Fruit fly (Drosophila melanogaster): ENCODE measurements around the gene CG14374.
A peak's percentile ranks its signal among the peaks of the same experiment; 100 is the strongest.

CG14374 gene

dm6 chr3R:13388160-13388870 lies 8.6 kb downstream of the CG14374 start, which contains the start of gene CG9799:
CG9799 (minus strand) TSS chr3R:13388709.
- TF ChIP-seq EcR (GFP tag; optimal IDR thresholded peaks at IDR 0.05) (no peak), psq (optimal IDR thresholded peaks at IDR 0.05) (no peak), usp (GFP tag; optimal IDR thresholded peaks at IDR 0.05) (no peak)

dm6 chr3R:13385105-13385504 lies 11.8 kb downstream of the CG14374 start:
- no peak for TF ChIP-seq pan (optimal IDR thresholded peaks at IDR 0.05)
- no peak for TF ChIP-seq usp (GFP tag; optimal IDR thresholded peaks at IDR 0.05)
- TF ChIP-seq psq (optimal IDR thresholded peaks at IDR 0.05), result no peak
- no peak for TF ChIP-seq EcR (GFP tag; optimal IDR thresholded peaks at IDR 0.05)
- no peak for TF ChIP-seq Dll (optimal IDR thresholded peaks at IDR 0.05)
- no peak for TF ChIP-seq CG8478 (optimal IDR thresholded peaks at IDR 0.05)

DNA sequence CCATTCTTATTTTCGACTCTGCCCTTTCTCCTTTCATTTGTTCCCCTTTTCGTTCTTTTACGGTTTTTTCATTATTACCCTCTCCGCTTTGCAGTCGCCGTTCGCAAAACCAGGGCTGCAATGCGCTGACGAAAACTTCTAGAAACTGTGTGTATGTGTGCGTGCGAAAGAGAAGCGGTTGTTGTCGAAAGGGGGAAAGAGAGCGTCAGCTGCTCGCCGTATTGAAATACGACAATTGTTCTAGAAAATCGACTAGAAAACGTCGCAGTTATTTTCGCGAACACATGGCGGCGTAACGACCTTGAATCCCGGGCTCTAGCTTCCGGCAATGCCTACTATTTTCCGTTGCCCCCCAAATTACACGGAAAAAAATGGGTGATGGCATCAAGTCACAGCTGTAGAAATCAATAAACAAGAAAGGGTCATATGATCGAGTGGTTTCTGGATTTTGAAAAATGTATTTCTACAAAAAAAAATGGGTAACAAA lies 14.2 kb downstream of the CG14374 start:
- TF ChIP-seq EcR (GFP tag; optimal IDR thresholded peaks at IDR 0.05), result no peak
- TF ChIP-seq Dll (optimal IDR thresholded peaks at IDR 0.05), result no peak
- TF ChIP-seq CG8478 (optimal IDR thresholded peaks at IDR 0.05), result no peak
- TF ChIP-seq pan (optimal IDR thresholded peaks at IDR 0.05), result no peak
- TF ChIP-seq usp (GFP tag; optimal IDR thresholded peaks at IDR 0.05), result no peak
- no peak for TF ChIP-seq psq (optimal IDR thresholded peaks at IDR 0.05)

DNA sequence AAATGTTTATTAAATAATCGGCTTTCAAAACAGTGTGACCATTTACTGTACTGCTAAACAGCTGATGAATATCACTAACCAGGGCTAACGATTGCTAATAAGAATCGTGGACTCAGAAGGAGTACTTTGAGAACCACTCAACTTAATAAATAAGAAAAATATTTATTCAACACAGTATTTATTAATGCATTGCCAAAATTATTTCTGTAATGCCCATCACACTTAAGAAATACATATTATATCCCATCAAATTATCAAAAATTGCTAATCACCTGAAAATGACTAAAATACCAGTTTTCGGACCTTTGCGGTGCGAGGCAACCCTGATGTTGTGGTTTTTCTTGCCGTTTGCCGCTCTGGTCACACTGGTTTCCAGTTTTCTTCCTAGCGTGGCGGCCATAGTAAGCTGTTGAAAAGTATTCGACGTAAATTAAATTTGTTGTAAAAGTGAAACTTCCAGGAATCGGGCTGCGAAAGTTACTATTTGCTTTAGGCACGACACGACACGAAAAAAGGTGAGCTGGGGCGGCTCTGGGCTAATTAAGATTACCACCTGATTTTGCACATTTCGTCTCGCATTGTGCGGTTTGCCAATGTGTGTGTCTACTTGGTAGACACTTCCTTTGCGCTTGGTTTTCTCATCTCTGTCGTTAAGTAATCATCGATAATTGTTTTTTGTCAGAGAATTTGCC lies 15.1 kb downstream of the CG14374 start, which contains the start of the genes mRpS21 and Droj2:
Gene mRpS21, minus strand, starts transcription at position 66 of the 692 bp plus-strand sequence.
Gene Droj2, plus strand, starts transcription at position 363 of the 692 bp plus-strand sequence.
- TF ChIP-seq CG8478 (optimal IDR thresholded peaks at IDR 0.05) (no peak), pan (optimal IDR thresholded peaks at IDR 0.05) (no peak), usp (GFP tag; optimal IDR thresholded peaks at IDR 0.05) (no peak), psq (optimal IDR thresholded peaks at IDR 0.05) (no peak), Dll (optimal IDR thresholded peaks at IDR 0.05) (no peak), EcR (GFP tag; optimal IDR thresholded peaks at IDR 0.05) (no peak)

DNA sequence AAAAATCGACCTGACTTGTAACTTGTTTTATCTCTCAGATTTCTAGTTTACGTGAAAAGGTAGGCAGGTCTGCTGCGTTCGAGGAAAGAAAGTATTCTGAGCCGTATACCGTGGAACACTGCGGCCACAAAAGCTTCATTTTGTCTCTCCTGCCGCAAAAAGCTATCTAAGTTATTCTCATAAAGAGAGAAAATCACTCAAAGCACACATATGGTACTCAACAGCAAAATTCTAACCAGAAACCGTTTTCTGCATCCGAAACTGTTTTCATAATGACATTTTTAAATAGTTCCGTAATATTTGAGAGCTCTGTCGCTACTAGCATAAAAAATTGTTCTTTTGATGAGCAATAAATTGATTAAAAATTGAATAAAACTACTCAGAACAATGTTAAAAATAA lies 17.3 kb downstream of the CG14374 start, which contains the start of the genes CG9813 and CG8870:
Gene CG9813, minus strand, starts transcription at position 101 of the 400 bp plus-strand sequence.
Gene CG8870, plus strand, starts transcription at position 168 of the 400 bp plus-strand sequence.
- TF ChIP-seq usp (GFP tag; optimal IDR thresholded peaks at IDR 0.05) (no peak), psq (optimal IDR thresholded peaks at IDR 0.05) (no peak), EcR (GFP tag; optimal IDR thresholded peaks at IDR 0.05) (no peak), pan (optimal IDR thresholded peaks at IDR 0.05) (no peak), CG8478 (optimal IDR thresholded peaks at IDR 0.05) (no peak), Dll (optimal IDR thresholded peaks at IDR 0.05) (no peak)

- TF ChIP-seq CG8478 (optimal IDR thresholded peaks at IDR 0.05) (no peak), Dll (optimal IDR thresholded peaks at IDR 0.05) (no peak), pan (optimal IDR thresholded peaks at IDR 0.05) (no peak), psq (optimal IDR thresholded peaks at IDR 0.05) (no peak), usp (GFP tag; optimal IDR thresholded peaks at IDR 0.05) (no peak), EcR (GFP tag; optimal IDR thresholded peaks at IDR 0.05) (no peak)
These were observed 22.0 kb downstream of the CG14374 start for dm6 chr3R:13374913-13375312.

DNA sequence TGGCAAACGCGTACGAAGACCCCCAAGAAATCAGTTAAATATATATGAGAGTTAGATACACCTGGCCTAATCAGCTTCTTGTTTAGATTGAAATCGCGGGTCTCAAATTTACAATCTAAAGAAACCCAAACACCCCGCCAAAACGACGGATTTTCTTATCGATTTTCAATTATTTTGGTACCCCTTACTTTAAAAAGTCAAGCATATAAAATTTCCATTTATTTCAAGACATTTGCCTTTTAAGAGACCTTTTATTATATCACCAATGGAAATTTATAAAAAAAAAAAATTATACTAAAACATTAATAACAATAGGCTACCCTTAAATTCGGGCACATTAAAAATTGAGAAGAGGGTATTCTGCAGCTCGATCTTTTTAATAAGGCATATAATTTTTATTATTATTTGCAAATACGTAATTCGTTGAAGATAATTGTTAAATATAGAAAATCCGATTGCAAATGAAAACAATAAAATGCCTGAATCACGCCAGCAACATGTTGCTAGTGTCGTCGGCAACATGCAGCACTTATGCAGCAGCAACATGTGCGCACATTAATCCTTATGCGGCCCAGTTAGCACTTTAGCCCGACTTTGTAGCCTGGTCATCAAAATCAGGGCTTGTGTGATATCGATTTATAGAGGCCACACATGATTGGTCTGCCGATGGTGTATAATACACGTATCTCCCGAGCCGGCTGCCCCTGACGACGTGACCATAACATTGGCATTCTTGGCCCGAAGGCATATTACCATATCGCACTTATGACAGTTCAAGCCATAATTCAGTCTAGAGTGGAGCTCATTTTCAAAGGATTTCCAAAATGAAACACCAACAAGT lies 24.9 kb downstream of the CG14374 start, which contains the start of the genes Lip3 and CG34309:
Gene Lip3, minus strand, starts transcription at position 65 of the 841 bp plus-strand sequence.
Gene CG34309, plus strand, starts transcription at position 791 of the 841 bp plus-strand sequence.
- TF ChIP-seq EcR (GFP tag; optimal IDR thresholded peaks at IDR 0.05) (no peak), pan (optimal IDR thresholded peaks at IDR 0.05) (peak; percentile 53), Dll (optimal IDR thresholded peaks at IDR 0.05) (no peak)

DNA sequence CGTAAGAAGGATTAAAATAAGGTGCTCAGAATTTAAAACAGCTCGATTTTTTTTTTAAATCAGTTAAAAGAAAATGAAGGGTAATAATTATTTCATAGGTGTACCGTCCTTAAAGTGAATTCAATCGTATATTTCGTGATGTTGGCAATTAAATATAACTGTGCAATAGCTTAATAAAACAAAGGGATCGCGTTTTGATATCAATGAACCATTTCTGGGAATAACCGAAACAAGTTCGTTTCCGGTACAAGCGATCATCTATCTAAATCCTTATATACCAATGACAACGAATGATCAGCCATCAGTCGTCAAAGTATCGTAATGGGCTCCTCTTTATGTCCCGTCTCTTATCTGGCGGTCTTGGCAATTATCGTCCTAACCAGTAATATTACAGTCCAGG lies 27.6 kb downstream of the CG14374 start, which contains the start of gene CheA87a:
Gene CheA87a, plus strand, starts transcription at position 301 of the 400 bp plus-strand sequence.
- TF ChIP-seq Dll (optimal IDR thresholded peaks at IDR 0.05) (no peak), EcR (GFP tag; optimal IDR thresholded peaks at IDR 0.05) (no peak), psq (optimal IDR thresholded peaks at IDR 0.05) (no peak), CG8478 (optimal IDR thresholded peaks at IDR 0.05) (no peak), usp (GFP tag; optimal IDR thresholded peaks at IDR 0.05) (no peak), pan (optimal IDR thresholded peaks at IDR 0.05) (no peak)

- TF ChIP-seq pan (optimal IDR thresholded peaks at IDR 0.05), result no peak
- no peak for TF ChIP-seq EcR (GFP tag; optimal IDR thresholded peaks at IDR 0.05)
- TF ChIP-seq Dll (optimal IDR thresholded peaks at IDR 0.05), result no peak
- TF ChIP-seq usp (GFP tag; optimal IDR thresholded peaks at IDR 0.05), result no peak
- no peak for TF ChIP-seq CG8478 (optimal IDR thresholded peaks at IDR 0.05)
- TF ChIP-seq psq (optimal IDR thresholded peaks at IDR 0.05), result no peak
These were observed 30.1 kb downstream of the CG14374 start, which contains the start of gene Elp6 for dm6 chr3R:13366561-13367518. Elp6 (minus strand) TSS chr3R:13366910.

Measured in whole organism.